Fruit fly (Drosophila melanogaster) whole organism, embryonic: ENCODE data around the gene CG31098.

Experiments
- Abd-B ChIP-seq: fragments of 200-800 bp; sonication (Bioruptor generic); optimal IDR thresholded peaks from 2 replicates; lab custom pipeline; 2018; ENCODE audit warnings: missing biosample characterization, mild to moderate bottlenecking, missing genetic modification characterization, moderate library complexity
- Atf6 ChIP-seq: fragments of 200-800 bp; sonication (Bioruptor generic); IDR thresholded peaks from 2 replicates; pipeline ENCODE4 v1.3.6; 2022; ENCODE audit warnings: missing biosample characterization, missing genetic modification characterization
- CG11504 ChIP-seq: fragments of 200-800 bp; sonication (Bioruptor generic); optimal IDR thresholded peaks from 3 replicates; lab custom pipeline; 2019; ENCODE audit warnings: missing biosample characterization, mild to moderate bottlenecking, missing genetic modification characterization, moderate library complexity
- CG1603 ChIP-seq: fragments of 200-800 bp; sonication (Bioruptor generic); optimal IDR thresholded peaks from 2 replicates; lab custom pipeline; 2019; ENCODE audit warnings: missing biosample characterization, mild to moderate bottlenecking, missing genetic modification characterization, moderate library complexity
- CG16813 ChIP-seq: fragments of 200-800 bp; sonication (Bioruptor generic); IDR thresholded peaks from 3 replicates; pipeline ENCODE4 v1.3.6; 2022; ENCODE audit warnings: missing biosample characterization, missing genetic modification characterization; ENCODE audit not compliant: partially characterized antibody
- CG1792 ChIP-seq: fragments of 200-800 bp; sonication (Bioruptor generic); optimal IDR thresholded peaks from 2 replicates; lab custom pipeline; 2016; ENCODE audit warnings: missing biosample characterization, missing genetic modification characterization
- CG32532 ChIP-seq: fragments of 200-800 bp; sonication (Bioruptor generic); IDR thresholded peaks from 2 replicates; pipeline ENCODE4 v1.3.6; 2022; ENCODE audit warnings: missing biosample characterization, missing genetic modification characterization
- CG4282 ChIP-seq: fragments of 200-800 bp; sonication (Bioruptor generic); optimal IDR thresholded peaks from 2 replicates; lab custom pipeline; 2016; ENCODE audit warnings: missing biosample characterization, missing genetic modification characterization
- CG6813 ChIP-seq: fragments of 200-800 bp; sonication (Bioruptor generic); optimal IDR thresholded peaks from 2 replicates; lab custom pipeline; 2017; ENCODE audit warnings: missing biosample characterization, missing genetic modification characterization, mild to moderate bottlenecking, moderate library complexity, missing genetic modification reagents
- Dad ChIP-seq: fragments of 200-800 bp; sonication (Bioruptor generic); optimal IDR thresholded peaks from 3 replicates; lab custom pipeline; 2016; ENCODE audit warnings: missing biosample characterization, missing genetic modification characterization
- Hr51 ChIP-seq, 2 experiments: fragments of 200-800 bp; sonication (Bioruptor generic); optimal IDR thresholded peaks; 2 replicates in 1 of 2; 3 replicates in 1 of 2; lab custom pipeline; 2016 to 2018; ENCODE audit warnings: missing biosample characterization in 2 of 2, missing genetic modification characterization in 2 of 2, mild to moderate bottlenecking in 1 of 2, moderate library complexity in 1 of 2
- Hr78 ChIP-seq, 2 experiments: fragments of 200-800 bp in 1 of 2; fragments of >200 bp in 1 of 2; sonication (Bioruptor generic) in 1 of 2; optimal IDR thresholded peaks; 2 replicates each; lab custom pipeline; 2017 to 2019; ENCODE audit warnings: missing biosample characterization in 2 of 2, missing genetic modification characterization in 2 of 2, mild to moderate bottlenecking in 1 of 2, moderate library complexity in 1 of 2
- Lpt ChIP-seq: fragments of >200 bp; optimal IDR thresholded peaks from 2 replicates; lab custom pipeline; 2018; ENCODE audit warnings: missing biosample characterization, missing genetic modification characterization
- Oli ChIP-seq: fragments of 200-800 bp; sonication (Bioruptor generic); optimal IDR thresholded peaks from 2 replicates; lab custom pipeline; 2018; ENCODE audit warnings: missing biosample characterization, mild to moderate bottlenecking, missing genetic modification characterization, moderate library complexity
- dmrt99B ChIP-seq: fragments of 200-800 bp; sonication (Bioruptor generic); optimal IDR thresholded peaks from 2 replicates; lab custom pipeline; 2018; ENCODE audit warnings: missing biosample characterization, mild to moderate bottlenecking, missing genetic modification characterization, moderate library complexity
- lbe ChIP-seq: fragments of 200-800 bp; sonication (Bioruptor generic); optimal IDR thresholded peaks from 2 replicates; lab custom pipeline; 2016; ENCODE audit warnings: missing biosample characterization, mild to moderate bottlenecking, missing genetic modification characterization
- maf-S ChIP-seq: fragments of 200-800 bp; sonication (Bioruptor generic); optimal IDR thresholded peaks from 2 replicates; lab custom pipeline; 2016; ENCODE audit warnings: missing biosample characterization, missing genetic modification characterization
- nerfin-1 ChIP-seq: fragments of 200-800 bp; sonication (Bioruptor generic); optimal IDR thresholded peaks from 3 replicates; lab custom pipeline; 2019; ENCODE audit warnings: missing biosample characterization, mild to moderate bottlenecking, missing genetic modification characterization, moderate library complexity
- phol ChIP-seq: fragments of 200-800 bp; sonication (Bioruptor generic); optimal IDR thresholded peaks from 3 replicates; lab custom pipeline; 2018; ENCODE audit warnings: missing biosample characterization, mild to moderate bottlenecking, missing genetic modification characterization, moderate library complexity
- tio ChIP-seq: fragments of 200-800 bp; sonication (Bioruptor generic); optimal IDR thresholded peaks from 2 replicates; lab custom pipeline; 2017; ENCODE audit warnings: missing biosample characterization, missing genetic modification characterization, inconsistent platforms
- tx ChIP-seq: fragments of 200-800 bp; sonication (Bioruptor generic); optimal IDR thresholded peaks from 2 replicates; lab custom pipeline; 2016; ENCODE audit warnings: missing biosample characterization, missing genetic modification characterization

CG31098 gene

dm6 chr3R:25245052-25245813, 47.5 kb downstream of the CG31098 start, which contains the start of gene bam (continued):
- no peak for TF ChIP-seq Atf6 (GFP tag; lab: Robert Waterston, UW)
- no peak for TF ChIP-seq CG4282 (GFP tag; lab: Kevin White, UChicago)
- TF ChIP-seq Hr51 (GFP tag; optimal IDR thresholded peaks at IDR 0.05; lab: Kevin White, UChicago), result no peak
- peak; percentile 57 for TF ChIP-seq CG1603 (tag; lab: Kevin White, UChicago)
- no peak for TF ChIP-seq CG1792
- TF ChIP-seq lbe (GFP tag; lab: Kevin White, UChicago), result no peak
- TF ChIP-seq tx, result no peak
- TF ChIP-seq Dad (GFP tag; lab: Kevin White, UChicago), result no peak
- no peak for TF ChIP-seq Hr78 (GFP tag; optimal IDR thresholded peaks at IDR 0.05; lab: Kevin White, UChicago)
- TF ChIP-seq CG11504 (tag; lab: Kevin White, UChicago), result no peak
- TF ChIP-seq nerfin-1 (tag; lab: Kevin White, UChicago), result no peak
- TF ChIP-seq maf-S, result no peak
- TF ChIP-seq tio (GFP tag; lab: Kevin White, UChicago), result no peak
- TF ChIP-seq phol (tag; lab: Kevin White, UChicago), result no peak
- TF ChIP-seq CG32532 (GFP tag; lab: Robert Waterston, UW), result no peak
- TF ChIP-seq CG6813 (GFP tag; lab: Kevin White, UChicago), result no peak
- no peak for TF ChIP-seq Oli
- no peak for TF ChIP-seq CG16813 (GFP tag; lab: Robert Waterston, UW)
- no peak for TF ChIP-seq Lpt (GFP tag; lab: Kevin White, UChicago)

DNA sequence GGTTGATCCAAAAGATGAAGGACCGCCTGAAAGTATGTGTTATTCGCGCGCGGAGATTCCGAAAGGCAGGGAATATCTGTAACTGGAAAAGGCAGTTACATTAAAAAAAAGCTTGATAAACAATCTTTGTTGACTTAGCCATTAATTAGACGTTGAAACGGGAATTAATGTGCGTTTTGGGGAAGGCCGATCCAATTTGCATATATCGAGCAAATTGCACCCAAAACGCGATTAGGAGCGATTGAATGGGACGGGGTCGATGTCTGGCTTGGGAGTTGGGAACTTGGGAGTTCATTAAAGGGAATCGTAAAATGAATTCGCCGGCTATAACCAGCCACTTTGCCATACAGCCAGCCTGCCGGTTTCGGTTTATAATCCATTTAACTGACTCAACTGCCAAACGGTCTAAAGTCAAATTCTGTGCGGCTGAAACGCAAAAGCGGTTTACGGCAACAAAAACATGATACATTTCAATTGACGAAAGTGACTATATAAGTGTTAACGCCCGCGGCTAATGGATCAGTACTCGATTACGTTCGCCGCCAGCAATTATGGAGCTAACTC, 51.2 kb downstream of the CG31098 start, which contains the start of gene CG11854:
CG11854 (plus strand) TSS at position 514 of the 564 bp plus-strand sequence.
- TF ChIP-seq dmrt99B (tag; lab: Kevin White, UChicago) (no peak), Abd-B (GFP tag; lab: Kevin White, UChicago) (no peak)
